Worm (Caenorhabditis elegans) whole organism, L1 larva: Measurements from ENCODE around the gene algn-3.

ENCODE experiments used
- aly-2 ChIP-seq: fragments of 150-350 bp; optimal IDR thresholded peaks from 2 replicates; lab custom pipeline; 2014; ENCODE audit warnings: missing biosample characterization, missing genetic modification characterization
- nhr-20 ChIP-seq: sonication (generic microtip); optimal IDR thresholded peaks from 2 replicates; lab custom pipeline; 2016; ENCODE audit warnings: mild to moderate bottlenecking, missing genetic modification characterization, missing compliant biosample characterization
- nhr-237 ChIP-seq: fragments of 150-350 bp; optimal IDR thresholded peaks from 2 replicates; lab custom pipeline; 2014; ENCODE audit warnings: missing biosample characterization, missing genetic modification characterization
- nhr-84 ChIP-seq: sonication (generic microtip); optimal IDR thresholded peaks from 2 replicates; lab custom pipeline; 2017; ENCODE audit warnings: missing biosample characterization, missing genetic modification characterization
- zag-1 ChIP-seq: fragments of 150-350 bp; optimal IDR thresholded peaks from 2 replicates; lab custom pipeline; 2014; ENCODE audit warnings: missing biosample characterization, missing genetic modification characterization

DNA sequence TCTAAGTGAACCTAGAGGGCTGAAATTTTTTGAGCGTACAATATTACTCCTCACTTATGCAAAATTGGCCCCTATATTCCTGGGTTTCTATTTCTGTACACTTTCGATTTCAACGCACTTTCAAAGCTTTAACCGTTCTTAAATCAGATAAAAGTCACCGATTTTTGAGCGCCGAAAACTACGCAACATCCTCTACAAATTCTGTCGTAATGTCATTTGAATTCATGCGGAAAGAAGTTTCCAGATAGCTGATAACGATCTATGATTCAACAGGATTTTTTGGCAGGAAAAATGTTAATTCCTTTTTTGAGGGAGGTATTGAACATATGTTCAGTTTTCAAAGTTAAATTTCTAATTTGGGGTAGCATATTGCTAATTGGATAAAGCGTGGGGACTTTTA is 19.8 kb downstream of the algn-3 start:
- no peak for TF ChIP-seq aly-2 (tag; lab: Kevin White, UChicago)
- no peak for TF ChIP-seq nhr-237 (tag; lab: Kevin White, UChicago)
- no peak for TF ChIP-seq zag-1
- no peak for TF ChIP-seq nhr-20 (tag; lab: Kevin White, UChicago)
- no peak for TF ChIP-seq nhr-84
